Fruit fly (Drosophila melanogaster) whole organism, embryonic: ENCODE measurements around the gene aop.
A peak's percentile ranks its signal among the peaks of the same experiment; 100 is the strongest.

Experiments used
- B-H1 ChIP-seq: fragments of 200-800 bp; sonication (Bioruptor generic); IDR thresholded peaks from 3 replicates; pipeline ENCODE4 v1.3.6; 2022; ENCODE audit warnings: missing biosample characterization, missing genetic modification characterization
- CG10209 ChIP-seq: fragments of 200-800 bp; sonication (Bioruptor generic); optimal IDR thresholded peaks from 3 replicates; lab custom pipeline; 2017; ENCODE audit warnings: missing biosample characterization, mild to moderate bottlenecking, missing genetic modification characterization, missing genetic modification reagents
- CG10654 ChIP-seq: fragments of 200-800 bp; sonication (Bioruptor generic); optimal IDR thresholded peaks from 2 replicates; lab custom pipeline; 2016; ENCODE audit warnings: missing biosample characterization, missing genetic modification characterization
- CG11398 ChIP-seq: fragments of 200-800 bp; sonication (Bioruptor generic); optimal IDR thresholded peaks from 2 replicates; lab custom pipeline; 2016; ENCODE audit warnings: missing biosample characterization, missing genetic modification characterization
- CG15514 ChIP-seq: fragments of 200-800 bp; sonication (Bioruptor generic); optimal IDR thresholded peaks from 3 replicates; lab custom pipeline; 2017; ENCODE audit warnings: missing biosample characterization, missing genetic modification characterization, mild to moderate bottlenecking, moderate library complexity, missing genetic modification reagents
- CG1602 ChIP-seq: fragments of 200-800 bp; sonication (Bioruptor generic); optimal IDR thresholded peaks from 3 replicates; lab custom pipeline; 2016; ENCODE audit warnings: missing biosample characterization, missing genetic modification characterization
- CG17328 ChIP-seq: fragments of 200-800 bp; sonication (Bioruptor generic); IDR thresholded peaks from 2 replicates; pipeline ENCODE4 v1.3.6; 2022; ENCODE audit warnings: missing biosample characterization, missing genetic modification characterization
- CG17361 ChIP-seq: fragments of 200-800 bp; sonication (Bioruptor generic); IDR thresholded peaks from 3 replicates; pipeline ENCODE4 v1.3.6; 2022; ENCODE audit warnings: missing biosample characterization, missing genetic modification characterization
- CG17802 ChIP-seq: fragments of 200-800 bp; sonication (Bioruptor generic); optimal IDR thresholded peaks from 2 replicates; lab custom pipeline; 2018; ENCODE audit warnings: missing biosample characterization, mild to moderate bottlenecking, missing genetic modification characterization, moderate library complexity
- CG17829 ChIP-seq: fragments of 200-800 bp; optimal IDR thresholded peaks from 2 replicates; lab custom pipeline; 2019; ENCODE audit warnings: missing biosample characterization, mild to moderate bottlenecking, missing genetic modification characterization, moderate library complexity
- CG3065 ChIP-seq: fragments of 200-800 bp; sonication (Bioruptor generic); optimal IDR thresholded peaks from 2 replicates; lab custom pipeline; 2016; ENCODE audit warnings: missing biosample characterization, missing genetic modification characterization
- CG32532 ChIP-seq: fragments of 200-800 bp; sonication (Bioruptor generic); IDR thresholded peaks from 2 replicates; pipeline ENCODE4 v1.3.6; 2022; ENCODE audit warnings: missing biosample characterization, missing genetic modification characterization
- CG32767 ChIP-seq: fragments of 200-800 bp; sonication (Bioruptor generic); IDR thresholded peaks from 2 replicates; pipeline ENCODE4 v1.3.6; 2022; ENCODE audit warnings: missing biosample characterization, missing genetic modification characterization
- CG3281 ChIP-seq: fragments of 200-800 bp; sonication (Bioruptor generic); optimal IDR thresholded peaks from 3 replicates; lab custom pipeline; 2017; ENCODE audit warnings: missing biosample characterization, mild to moderate bottlenecking, missing genetic modification characterization
- CG3838 ChIP-seq: fragments of 200-800 bp; sonication (Bioruptor generic); optimal IDR thresholded peaks from 3 replicates; lab custom pipeline; 2016; ENCODE audit warnings: missing biosample characterization, missing genetic modification characterization
- CG4617 ChIP-seq: fragments of 200-800 bp; sonication (Bioruptor generic); optimal IDR thresholded peaks from 3 replicates; lab custom pipeline; 2016; ENCODE audit warnings: missing biosample characterization, missing genetic modification characterization, borderline replicate concordance
- CG6272 ChIP-seq: fragments of 200-800 bp; sonication (Bioruptor generic); IDR thresholded peaks from 2 replicates; pipeline ENCODE4 v1.3.6; 2022; ENCODE audit warnings: missing biosample characterization, missing genetic modification characterization
- CG7839 ChIP-seq: fragments of 200-800 bp; sonication (Bioruptor generic); optimal IDR thresholded peaks from 3 replicates; lab custom pipeline; 2018; ENCODE audit warnings: missing biosample characterization, mild to moderate bottlenecking, missing genetic modification characterization, moderate library complexity
- CG7928 ChIP-seq: fragments of 200-800 bp; sonication (Bioruptor generic); optimal IDR thresholded peaks from 2 replicates; lab custom pipeline; 2017; ENCODE audit warnings: missing biosample characterization, mild to moderate bottlenecking, missing genetic modification characterization
- CG7963 ChIP-seq: fragments of 200-800 bp; sonication (Bioruptor generic); IDR thresholded peaks from 3 replicates; pipeline ENCODE4 v1.3.6; 2022; ENCODE audit warnings: missing biosample characterization, missing genetic modification characterization; ENCODE audit not compliant: partially characterized antibody
- D19A ChIP-seq: fragments of 200-800 bp; optimal IDR thresholded peaks from 3 replicates; lab custom pipeline; 2019; ENCODE audit warnings: missing biosample characterization, mild to moderate bottlenecking, missing genetic modification characterization, moderate library complexity
- D19B ChIP-seq: fragments of 200-800 bp; sonication (Bioruptor generic); optimal IDR thresholded peaks from 2 replicates; lab custom pipeline; 2017; ENCODE audit warnings: missing biosample characterization, mild to moderate bottlenecking, missing genetic modification characterization
- Dbx ChIP-seq: fragments of 200-800 bp; sonication (Bioruptor generic); IDR thresholded peaks from 3 replicates; pipeline ENCODE4 v1.3.6; 2022; ENCODE audit warnings: missing biosample characterization, missing genetic modification characterization
- Drgx ChIP-seq: fragments of 200-800 bp; sonication (Bioruptor generic); IDR thresholded peaks from 2 replicates; pipeline ENCODE4 v1.3.6; 2022; ENCODE audit warnings: missing biosample characterization, missing genetic modification characterization
- Fer1 ChIP-seq: fragments of 200-800 bp; sonication (Bioruptor generic); optimal IDR thresholded peaks from 2 replicates; lab custom pipeline; 2017; ENCODE audit warnings: missing biosample characterization, mild to moderate bottlenecking, missing genetic modification characterization
- GATAe ChIP-seq: fragments of 200-800 bp; sonication (Bioruptor generic); conservative IDR thresholded peaks from 2 replicates; pipeline ENCODE4 v1.3.6; 2022; ENCODE audit warnings: missing biosample characterization, missing genetic modification characterization
- Hmr ChIP-seq: fragments of 200-800 bp; sonication (Bioruptor generic); optimal IDR thresholded peaks from 3 replicates; lab custom pipeline; 2017; ENCODE audit warnings: mild to moderate bottlenecking, missing biosample characterization, missing genetic modification reagents, missing genetic modification characterization
- Max ChIP-seq: fragments of 200-800 bp; sonication (Bioruptor generic); optimal IDR thresholded peaks from 2 replicates; lab custom pipeline; 2016; ENCODE audit warnings: missing biosample characterization, mild to moderate bottlenecking, missing genetic modification characterization
- Nf-YB ChIP-seq: fragments of 200-800 bp; sonication (Bioruptor generic); optimal IDR thresholded peaks from 3 replicates; lab custom pipeline; 2019; ENCODE audit warnings: missing biosample characterization, mild to moderate bottlenecking, missing genetic modification characterization, moderate library complexity
- Pdp1 ChIP-seq, 2 experiments: fragments of 200-800 bp; sonication (Bioruptor generic); optimal IDR thresholded peaks; 3 replicates each; lab custom pipeline; 2016; ENCODE audit warnings: missing biosample characterization in 2 of 2, missing genetic modification characterization in 2 of 2, mild to moderate bottlenecking in 1 of 2, moderate library complexity in 1 of 2
- Ptx1 ChIP-seq: fragments of 200-800 bp; sonication (Bioruptor generic); IDR thresholded peaks from 2 replicates; pipeline ENCODE4 v1.3.6; 2022; ENCODE audit warnings: missing biosample characterization, missing genetic modification characterization
- Side ChIP-seq: fragments of 200-800 bp; sonication (Bioruptor generic); optimal IDR thresholded peaks from 2 replicates; lab custom pipeline; 2016; ENCODE audit warnings: missing biosample characterization, missing genetic modification characterization
- Sin3A ChIP-seq: fragments of >200 bp; optimal IDR thresholded peaks from 2 replicates; lab custom pipeline; 2018
- abd-A ChIP-seq: fragments of 200-800 bp; sonication (Bioruptor generic); optimal IDR thresholded peaks from 3 replicates; lab custom pipeline; 2019; ENCODE audit warnings: missing biosample characterization, mild to moderate bottlenecking, missing genetic modification characterization, moderate library complexity
- aop ChIP-seq: fragments of 200-800 bp; sonication (Bioruptor generic); IDR thresholded peaks from 2 replicates; pipeline ENCODE4 v1.3.6; 2022; ENCODE audit warnings: missing biosample characterization, missing genetic modification characterization
- bigmax ChIP-seq: fragments of 200-800 bp; sonication (Bioruptor generic); optimal IDR thresholded peaks from 2 replicates; lab custom pipeline; 2018; ENCODE audit warnings: missing biosample characterization, mild to moderate bottlenecking, missing genetic modification characterization
- bowl ChIP-seq: fragments of 200-800 bp; sonication (Bioruptor generic); IDR thresholded peaks from 2 replicates; pipeline ENCODE4 v1.3.6; 2022; ENCODE audit warnings: missing biosample characterization, missing genetic modification characterization
- bsh ChIP-seq, 2 experiments: fragments of 200-800 bp; sonication (Bioruptor generic); optimal IDR thresholded peaks; 2 replicates each; lab custom pipeline; 2017 to 2018; ENCODE audit warnings: mild to moderate bottlenecking in 2 of 2, missing biosample characterization in 2 of 2, missing genetic modification characterization in 2 of 2, moderate library complexity in 1 of 2
- cad ChIP-seq: fragments of >200 bp; optimal IDR thresholded peaks from 2 replicates; lab custom pipeline; 2017; ENCODE audit warnings: missing biosample characterization, missing genetic modification characterization
- corto ChIP-seq: fragments of 200-800 bp; sonication (Bioruptor generic); optimal IDR thresholded peaks from 2 replicates; lab custom pipeline; 2016; ENCODE audit warnings: missing biosample characterization, mild to moderate bottlenecking, missing genetic modification characterization, moderate library complexity
- crol ChIP-seq: fragments of 200-800 bp; sonication (Bioruptor generic); IDR thresholded peaks from 2 replicates; pipeline ENCODE4 v1.3.6; 2022; ENCODE audit warnings: missing biosample characterization, missing genetic modification characterization
- crp ChIP-seq, 2 experiments: fragments of 200-800 bp; sonication (Bioruptor generic); optimal IDR thresholded peaks; 2 replicates in 1 of 2; 3 replicates in 1 of 2; lab custom pipeline; 2017; ENCODE audit warnings: missing biosample characterization in 2 of 2, missing genetic modification characterization in 2 of 2, mild to moderate bottlenecking in 1 of 2, moderate library complexity in 1 of 2
- dan ChIP-seq: fragments of 200-800 bp; sonication (Bioruptor generic); IDR thresholded peaks from 2 replicates; pipeline ENCODE4 v1.3.6; 2022; ENCODE audit warnings: missing biosample characterization, missing genetic modification characterization
- dysf ChIP-seq: fragments of 200-800 bp; sonication (Bioruptor generic); IDR thresholded peaks from 3 replicates; pipeline ENCODE4 v1.3.6; 2022; ENCODE audit warnings: missing biosample characterization, missing genetic modification characterization
- gfzf ChIP-seq: fragments of 200-800 bp; sonication (Bioruptor generic); optimal IDR thresholded peaks from 2 replicates; lab custom pipeline; 2016; ENCODE audit warnings: missing biosample characterization, mild to moderate bottlenecking, missing genetic modification characterization, moderate library complexity
- gsb ChIP-seq: fragments of 200-800 bp; sonication (Bioruptor generic); IDR thresholded peaks from 2 replicates; pipeline ENCODE4 v1.3.6; 2022; ENCODE audit warnings: missing biosample characterization, missing genetic modification characterization
- lbe ChIP-seq: fragments of 200-800 bp; sonication (Bioruptor generic); optimal IDR thresholded peaks from 2 replicates; lab custom pipeline; 2016; ENCODE audit warnings: missing biosample characterization, mild to moderate bottlenecking, missing genetic modification characterization
- luna ChIP-seq: fragments of 200-800 bp; sonication (Bioruptor generic); optimal IDR thresholded peaks from 2 replicates; lab custom pipeline; 2016; ENCODE audit warnings: missing biosample characterization, missing genetic modification characterization
- shn ChIP-seq: fragments of 200-800 bp; sonication (Bioruptor generic); optimal IDR thresholded peaks from 3 replicates; lab custom pipeline; 2016; ENCODE audit warnings: missing biosample characterization, missing genetic modification characterization
- sr ChIP-seq: fragments of 200-800 bp; sonication (Bioruptor generic); IDR thresholded peaks from 3 replicates; pipeline ENCODE4 v1.3.6; 2022; ENCODE audit warnings: missing biosample characterization, missing genetic modification characterization

aop gene

DNA sequence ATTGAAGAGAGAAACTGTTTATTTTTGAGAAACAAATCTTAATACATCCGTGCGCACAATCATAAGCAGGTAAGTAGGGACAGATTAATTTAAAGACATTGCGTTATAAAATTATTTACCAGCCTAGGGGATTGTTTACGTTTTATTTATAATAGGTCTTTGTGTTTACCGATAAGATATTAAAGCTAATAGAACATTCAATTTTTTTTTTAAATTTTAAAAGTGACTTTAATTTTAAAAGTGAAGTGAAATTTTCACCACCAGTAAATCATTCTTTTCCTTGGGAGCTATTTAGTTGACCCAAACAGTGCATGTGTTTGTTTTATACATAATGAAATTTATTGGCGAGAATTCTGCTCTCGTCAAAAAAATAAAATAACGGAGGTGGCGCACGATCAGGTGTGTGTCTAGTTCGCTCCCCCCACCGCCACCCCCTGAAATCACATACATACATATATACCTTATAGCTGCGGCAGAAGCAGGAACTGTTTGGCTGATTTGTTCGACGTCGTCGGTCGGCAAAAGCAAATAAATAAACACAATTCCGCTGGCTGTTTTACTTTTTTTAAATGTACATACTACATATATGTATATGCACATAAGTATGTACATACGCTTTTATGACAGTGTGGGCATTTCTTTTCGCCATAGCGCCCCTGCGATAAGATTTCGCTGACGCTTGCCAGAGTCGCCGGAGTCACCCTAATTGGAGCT, 2.5 kb downstream of the aop start (continued):
- TF ChIP-seq CG6272 (peak; percentile 41; the same call in 1 of the 2 replicates), shn (no peak), CG3281 (GFP tag; lab: Kevin White, UChicago) (peak; percentile 80), CG17328 (GFP tag; lab: Robert Waterston, UW) (no peak), Drgx (GFP tag; lab: Robert Waterston, UW) (peak; percentile 52; the same call in 1 of the 2 replicates), bigmax (GFP tag; lab: Kevin White, UChicago) (no peak), gsb (no peak), CG32767 (GFP tag; lab: Robert Waterston, UW) (no peak), CG10654 (GFP tag; lab: Kevin White, UChicago) (no peak), lbe (GFP tag; lab: Kevin White, UChicago) (no peak), Sin3A (lab: Kevin White, UChicago) (no peak), Hmr (GFP tag; lab: Kevin White, UChicago) (peak; percentile 73), CG15514 (GFP tag; lab: Kevin White, UChicago) (peak; percentile 49), Fer1 (GFP tag; lab: Kevin White, UChicago) (peak; percentile 71), Max (GFP tag; lab: Kevin White, UChicago) (peak; percentile 9), sr (GFP tag; lab: Robert Waterston, UW) (no peak), crol (GFP tag; lab: Robert Waterston, UW) (peak; percentile 26; the same call in 1 of the 2 replicates), CG1602 (peak; percentile 18), CG3838 (GFP tag; lab: Kevin White, UChicago) (no peak), CG7928 (GFP tag; lab: Kevin White, UChicago) (no peak), CG10209 (peak; percentile 36), B-H1 (GFP tag; lab: Robert Waterston, UW) (no peak), corto (GFP tag; lab: Kevin White, UChicago) (no peak), CG17829 (tag; lab: Kevin White, UChicago) (peak; percentile 35), CG7963 (GFP tag; lab: Robert Waterston, UW) (no peak), aop (peak; percentile 76; the same call in 1 of the 2 replicates), Nf-YB (GFP tag; lab: Kevin White, UChicago) (peak; percentile 21), CG11398 (GFP tag; lab: Kevin White, UChicago) (no peak), Dbx (GFP tag; lab: Robert Waterston, UW) (peak; percentile 65; the same call in 2 of the 3 replicates), CG17361 (GFP tag; lab: Robert Waterston, UW) (peak; percentile 62; the same call in 2 of the 3 replicates), CG4617 (GFP tag; lab: Kevin White, UChicago) (no peak), Side (GFP tag; lab: Kevin White, UChicago) (no peak), Pdp1 (GFP tag; optimal IDR thresholded peaks at IDR 0.05; lab: Kevin White, UChicago) (peak; percentile 8 to 16), bowl (no peak), dysf (GFP tag; lab: Robert Waterston, UW) (peak; percentile 64; the same call in 1 of the 3 replicates), CG7839 (tag; lab: Kevin White, UChicago) (peak; percentile 76), gfzf (GFP tag; lab: Kevin White, UChicago) (no peak), Ptx1 (GFP tag; lab: Robert Waterston, UW) (peak; percentile 54; the same call in 1 of the 2 replicates), CG32532 (GFP tag; lab: Robert Waterston, UW) (peak; percentile 72), CG17802 (tag; lab: Kevin White, UChicago) (no peak), CG3065 (GFP tag; lab: Kevin White, UChicago) (no peak), GATAe (GFP tag; lab: Robert Waterston, UW) (no peak), D19B (GFP tag; lab: Kevin White, UChicago) (peak; percentile 53), bsh (GFP tag; optimal IDR thresholded peaks at IDR 0.05; lab: Kevin White, UChicago) (peak in 1 of 2 experiments; percentile 28), luna (GFP tag; lab: Kevin White, UChicago) (no peak), dan (GFP tag; lab: Robert Waterston, UW) (no peak), crp (GFP tag; optimal IDR thresholded peaks at IDR 0.05; lab: Kevin White, UChicago) (no peak), cad (peak; percentile 36), D19A (tag; lab: Kevin White, UChicago) (no peak), abd-A (no peak)
